Worm (Caenorhabditis elegans) whole organism, late embryonic: ENCODE results near the gene cka-1.
"Not testable (repeated sequence)": the region's sequence is repeated elsewhere in the genome, so short reads cannot be mapped to it uniquely, and the experiment has no call there.

Experiments used
- ceh-14 ChIP-seq: sonication (generic microtip); optimal IDR thresholded peaks from 2 replicates; lab custom pipeline; 2016; ENCODE audit warnings: missing genotype, missing genetic modification characterization, missing compliant biosample characterization
- ceh-18 ChIP-seq: sonication (generic microtip); optimal IDR thresholded peaks from 2 replicates; lab custom pipeline; 2016; ENCODE audit warnings: missing genetic modification characterization, missing compliant biosample characterization
- ceh-19 ChIP-seq: fragments of 200-800 bp; sonication (Bioruptor generic); optimal IDR thresholded peaks from 2 replicates; lab custom pipeline; 2018; ENCODE audit warnings: mild to moderate bottlenecking, missing genetic modification characterization, missing compliant biosample characterization
- ceh-34 ChIP-seq: sonication (generic microtip); optimal IDR thresholded peaks from 2 replicates; lab custom pipeline; 2016; ENCODE audit warnings: mild to moderate bottlenecking, missing genetic modification characterization, missing compliant biosample characterization
- ceh-45 ChIP-seq: fragments of 200-800 bp; sonication (Bioruptor generic); IDR thresholded peaks from 2 replicates; pipeline ENCODE4 v1.3.6; 2022; ENCODE audit warnings: missing genetic modification reagents, missing genetic modification characterization, missing compliant biosample characterization
- ceh-6 ChIP-seq: fragments of 200-800 bp; sonication (Bioruptor generic); optimal IDR thresholded peaks from 2 replicates; lab custom pipeline; 2018; ENCODE audit warnings: mild to moderate bottlenecking, missing genetic modification characterization, missing compliant biosample characterization
- elt-4 ChIP-seq: sonication (generic microtip); optimal IDR thresholded peaks from 2 replicates; lab custom pipeline; 2016; ENCODE audit warnings: missing genetic modification characterization, missing compliant biosample characterization
- eyg-1 ChIP-seq: sonication (generic microtip); optimal IDR thresholded peaks from 2 replicates; lab custom pipeline; 2016; ENCODE audit warnings: missing genotype, missing genetic modification characterization, missing compliant biosample characterization
- fkh-10 ChIP-seq: fragments of 150-350 bp; optimal IDR thresholded peaks from 2 replicates; lab custom pipeline; 2014; ENCODE audit warnings: missing biosample characterization, missing genetic modification reagents, missing genetic modification characterization
- hlh-8 ChIP-seq: sonication (generic microtip); optimal IDR thresholded peaks from 2 replicates; lab custom pipeline; 2016; ENCODE audit warnings: missing genotype, missing genetic modification characterization, missing compliant biosample characterization
- npax-4 ChIP-seq: sonication (generic microtip); optimal IDR thresholded peaks from 2 replicates; lab custom pipeline; 2016; ENCODE audit warnings: missing genetic modification characterization, missing compliant biosample characterization
- pat-9 ChIP-seq: fragments of 200-800 bp; sonication (Bioruptor generic); optimal IDR thresholded peaks from 2 replicates; lab custom pipeline; 2018; ENCODE audit warnings: mild to moderate bottlenecking, missing genetic modification characterization, moderate library complexity, missing compliant biosample characterization
- ref-2 ChIP-seq: sonication (generic microtip); optimal IDR thresholded peaks from 2 replicates; lab custom pipeline; 2016; ENCODE audit warnings: missing genetic modification characterization, missing compliant biosample characterization
- sdc-2 ChIP-seq: sonication (generic microtip); optimal IDR thresholded peaks from 2 replicates; lab custom pipeline; 2016; ENCODE audit warnings: missing genotype, missing genetic modification characterization, missing compliant biosample characterization
- sox-2 ChIP-seq: fragments of 200-800 bp; sonication (Bioruptor generic); IDR thresholded peaks from 2 replicates; pipeline ENCODE4 v1.3.6; 2022; ENCODE audit warnings: missing genetic modification reagents, missing genetic modification characterization, missing compliant biosample characterization
- sox-4 ChIP-seq: sonication (generic microtip); optimal IDR thresholded peaks from 2 replicates; lab custom pipeline; 2017; ENCODE audit warnings: mild to moderate bottlenecking, missing genetic modification characterization, inconsistent platforms, missing compliant biosample characterization
- tbx-2 ChIP-seq: sonication (generic microtip); optimal IDR thresholded peaks from 2 replicates; lab custom pipeline; 2016; ENCODE audit warnings: missing genetic modification characterization, missing compliant biosample characterization
- ttx-3 ChIP-seq: sonication (generic microtip); optimal IDR thresholded peaks from 2 replicates; lab custom pipeline; 2016; ENCODE audit warnings: missing genetic modification reagents, missing genetic modification characterization, missing compliant biosample characterization

Gene cka-1

ce11 chrIV:9688715-9689114, 48.7 kb downstream of the cka-1 start, which contains the start of gene msp-76:
Gene msp-76 (plus strand): TSS chrIV:9689015.
- TF ChIP-seq ceh-6 (GFP tag; lab: Kevin White, UChicago); ceh-34; elt-4 (tag; lab: Kevin White, UChicago): not testable (repeated sequence)

ce11 chrIV:9683433-9683832, 54.0 kb downstream of the cka-1 start, which contains the start of the genes htas-1 and ZK1251.3:
Gene htas-1 (minus strand): TSS chrIV:9683533.
Gene ZK1251.3 (plus strand): TSS chrIV:9683658.
- TF ChIP-seq hlh-8 (no peak), ceh-14 (no peak), ref-2 (tag; lab: Kevin White, UChicago) (no peak), ceh-45 (GFP tag; lab: Robert Waterston, UW) (no peak), fkh-10 (GFP tag; lab: Kevin White, UChicago) (no peak), ceh-18 (no peak), npax-4 (tag; lab: Kevin White, UChicago) (no peak), eyg-1 (tag; lab: Kevin White, UChicago) (no peak), sdc-2 (tag; lab: Kevin White, UChicago) (no peak), ceh-19 (GFP tag; lab: Kevin White, UChicago) (no peak), ttx-3 (tag; lab: Kevin White, UChicago) (no peak), sox-4 (tag; lab: Kevin White, UChicago) (no peak), tbx-2 (no peak), pat-9 (no peak), sox-2 (GFP tag; lab: Robert Waterston, UW) (no peak)

DNA sequence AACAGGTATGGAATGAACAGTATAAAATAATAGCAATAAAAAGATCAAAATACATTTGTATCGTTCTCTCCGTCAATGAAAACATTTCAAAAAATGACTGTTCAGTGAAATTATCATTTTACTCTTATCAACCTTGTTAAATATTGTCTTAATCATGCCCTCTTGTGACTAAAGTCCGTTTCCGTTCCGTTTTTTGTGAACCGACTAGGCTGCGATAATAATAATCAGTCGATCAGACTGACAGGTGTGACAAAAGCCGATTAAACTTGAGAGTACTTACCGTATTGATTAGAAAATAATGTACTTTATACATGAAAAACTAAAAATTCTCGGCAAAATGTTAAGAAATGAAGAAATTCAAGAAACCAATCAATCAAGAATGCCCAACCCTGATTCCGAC, 54.9 kb downstream of the cka-1 start, which contains the start of gene ins-7:
Gene ins-7, minus strand, starts transcription at position 332 of the 400 bp plus-strand sequence.
- TF ChIP-seq ceh-45 (GFP tag; lab: Robert Waterston, UW): no peak
